Worm (Caenorhabditis elegans) whole organism, midembryonic: ENCODE data around the gene mrps-10.

Experiments used
- T22C8.4 ChIP-seq: fragments of 200-800 bp; sonication (Bioruptor generic); IDR thresholded peaks from 2 replicates; pipeline ENCODE4 v1.3.6; 2022; ENCODE audit warnings: missing genetic modification characterization, missing compliant biosample characterization
- cog-1 ChIP-seq: sonication (generic microtip); optimal IDR thresholded peaks from 2 replicates; lab custom pipeline; 2016; ENCODE audit warnings: missing genetic modification characterization, missing compliant biosample characterization
- flt-1 ChIP-seq: fragments of 200-800 bp; sonication (Bioruptor generic); IDR thresholded peaks from 2 replicates; pipeline ENCODE4 v1.3.6; 2022; ENCODE audit warnings: missing genetic modification characterization, missing compliant biosample characterization
- ztf-29 ChIP-seq: fragments of 200-800 bp; sonication (Bioruptor generic); IDR thresholded peaks from 2 replicates; pipeline ENCODE4 v1.3.6; 2022; ENCODE audit warnings: missing genetic modification reagents, missing genetic modification characterization, missing compliant biosample characterization

- no peak for TF ChIP-seq T22C8.4 (GFP tag; lab: Robert Waterston, UW)
- no peak for TF ChIP-seq cog-1 (tag; lab: Kevin White, UChicago)
- no peak for TF ChIP-seq flt-1 (GFP tag; lab: Robert Waterston, UW)
- no peak for TF ChIP-seq ztf-29 (GFP tag; lab: Robert Waterston, UW)
Measured at ce11 chrIII:12910365-12910764, 16.0 kb upstream of the mrps-10 start, which contains the start of gene flp-14.
